Worm (Caenorhabditis elegans): ENCODE results near the gene T23F6.3.

DNA sequence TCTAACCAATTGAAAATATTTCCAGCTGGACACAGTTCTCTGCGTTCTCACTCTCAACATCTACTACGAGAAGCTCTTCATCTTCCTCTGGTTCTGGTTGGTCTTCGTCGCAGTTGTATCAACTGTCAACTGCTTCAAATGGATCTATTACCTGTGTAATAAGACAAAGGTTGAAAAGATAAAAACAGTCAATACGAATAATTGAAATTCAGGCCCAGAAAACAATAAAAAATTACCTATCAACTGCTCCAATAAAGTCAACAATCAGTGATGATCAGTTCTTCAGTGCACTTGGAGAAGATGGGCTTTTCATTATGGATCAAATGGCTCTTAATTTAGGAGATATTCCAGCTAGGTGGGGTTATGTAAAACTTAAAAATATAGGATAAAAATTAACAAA, 24.2 kb upstream of the T23F6.3 start:
- TF ChIP-seq klf-2 (GFP tag; conservative IDR thresholded peaks at IDR 0.05): no peak
- TF ChIP-seq tab-1 (GFP tag; IDR thresholded peaks at IDR 0.05): no peak
- TF ChIP-seq flt-1 (GFP tag; IDR thresholded peaks at IDR 0.05): no peak
- no peak for TF ChIP-seq T22C8.4 (GFP tag; IDR thresholded peaks at IDR 0.05)
- no peak for TF ChIP-seq ztf-29 (GFP tag; IDR thresholded peaks at IDR 0.05)
- TF ChIP-seq cog-1 (tag; optimal IDR thresholded peaks at IDR 0.05): no peak
- no peak for TF ChIP-seq ztf-23 (GFP tag; IDR thresholded peaks at IDR 0.05)
- TF ChIP-seq med-1 (GFP tag; optimal IDR thresholded peaks at IDR 0.05; ENCODE audit: insufficient read depth): no peak
